Fruit fly (Drosophila melanogaster) whole organism, adult: ENCODE data around the gene puf.

Experiments used
- CG11617 ChIP-seq: fragments of 200-800 bp; sonication (Bioruptor generic); optimal IDR thresholded peaks from 2 replicates; lab custom pipeline; 2017; ENCODE audit warnings: mild to moderate bottlenecking, missing biosample characterization, missing genetic modification reagents, missing genetic modification characterization
- CG12768 ChIP-seq: fragments of 200-800 bp; sonication (Bioruptor generic); optimal IDR thresholded peaks from 2 replicates; lab custom pipeline; 2017; ENCODE audit warnings: missing biosample characterization, missing genetic modification characterization, mild to moderate bottlenecking, moderate library complexity, missing genetic modification reagents
- CG14711 ChIP-seq: fragments of 200-800 bp; sonication (Bioruptor generic); optimal IDR thresholded peaks from 2 replicates; lab custom pipeline; 2018; ENCODE audit warnings: missing biosample characterization, mild to moderate bottlenecking, missing genetic modification characterization, moderate library complexity
- CG1620 ChIP-seq: fragments of 200-800 bp; sonication (Bioruptor generic); optimal IDR thresholded peaks from 2 replicates; lab custom pipeline; 2016; ENCODE audit warnings: missing biosample characterization, missing genetic modification characterization
- Clk ChIP-seq: fragments of 200-800 bp; sonication (Bioruptor generic); optimal IDR thresholded peaks from 2 replicates; lab custom pipeline; 2017; ENCODE audit warnings: missing biosample characterization, missing genetic modification characterization
- Crg-1 ChIP-seq: fragments of 200-800 bp; sonication (Bioruptor generic); optimal IDR thresholded peaks from 2 replicates; lab custom pipeline; 2016; ENCODE audit warnings: missing biosample characterization, missing genetic modification characterization
- Hr96 ChIP-seq: fragments of 200-800 bp; sonication (Bioruptor generic); optimal IDR thresholded peaks from 2 replicates; lab custom pipeline; 2016; ENCODE audit warnings: missing biosample characterization, missing genetic modification characterization
- Mnt ChIP-seq: fragments of 200-800 bp; sonication (Bioruptor generic); optimal IDR thresholded peaks from 2 replicates; lab custom pipeline; 2016; ENCODE audit warnings: missing biosample characterization, mild to moderate bottlenecking, missing genetic modification characterization
- cic ChIP-seq: fragments of 200-800 bp; sonication (Bioruptor generic); optimal IDR thresholded peaks from 2 replicates; lab custom pipeline; 2017; ENCODE audit warnings: missing biosample characterization, mild to moderate bottlenecking, missing genetic modification characterization, moderate library complexity
- cnc ChIP-seq, 2 experiments: fragments of >200 bp; optimal IDR thresholded peaks; 2 replicates each; lab custom pipeline; 2017
- kay ChIP-seq: fragments of 200-800 bp; sonication (Bioruptor generic); peaks from one replicate; lab custom pipeline; 2016; ENCODE audit warnings: missing biosample characterization, missing genetic modification characterization, borderline replicate concordance
- ovo ChIP-seq: fragments of 200-800 bp; sonication (Bioruptor generic); optimal IDR thresholded peaks from 2 replicates; lab custom pipeline; 2016; ENCODE audit warnings: missing biosample characterization, missing genetic modification characterization
- toe ChIP-seq: fragments of 200-800 bp; sonication (Bioruptor generic); optimal IDR thresholded peaks from 2 replicates; lab custom pipeline; 2016; ENCODE audit warnings: missing biosample characterization, missing genetic modification characterization

dm6 chr3R:24634957-24635356 is 14.9 kb downstream of the puf start, which contains the start of gene MtnF:
- no peak for TF ChIP-seq ovo (GFP tag; lab: Kevin White, UChicago)
- TF ChIP-seq Clk (GFP tag; lab: Kevin White, UChicago), result no peak
- no peak for TF ChIP-seq kay
- TF ChIP-seq CG11617 (GFP tag; lab: Kevin White, UChicago), result no peak
- TF ChIP-seq Hr96, result no peak
- no peak for TF ChIP-seq CG1620 (GFP tag; lab: Kevin White, UChicago)
- no peak for TF ChIP-seq CG14711 (tag; lab: Kevin White, UChicago)
- no peak for TF ChIP-seq toe (GFP tag; lab: Kevin White, UChicago)
- no peak for TF ChIP-seq Crg-1 (GFP tag; lab: Kevin White, UChicago)
- no peak for TF ChIP-seq CG12768
- TF ChIP-seq cic (GFP tag; lab: Kevin White, UChicago), result no peak
- no peak for TF ChIP-seq Mnt (GFP tag; lab: Kevin White, UChicago)
- no peak for TF ChIP-seq cnc (optimal IDR thresholded peaks at IDR 0.05; lab: Kevin White, UChicago)
